Fruit fly (Drosophila melanogaster): ENCODE results near the gene tal-2A.

DNA sequence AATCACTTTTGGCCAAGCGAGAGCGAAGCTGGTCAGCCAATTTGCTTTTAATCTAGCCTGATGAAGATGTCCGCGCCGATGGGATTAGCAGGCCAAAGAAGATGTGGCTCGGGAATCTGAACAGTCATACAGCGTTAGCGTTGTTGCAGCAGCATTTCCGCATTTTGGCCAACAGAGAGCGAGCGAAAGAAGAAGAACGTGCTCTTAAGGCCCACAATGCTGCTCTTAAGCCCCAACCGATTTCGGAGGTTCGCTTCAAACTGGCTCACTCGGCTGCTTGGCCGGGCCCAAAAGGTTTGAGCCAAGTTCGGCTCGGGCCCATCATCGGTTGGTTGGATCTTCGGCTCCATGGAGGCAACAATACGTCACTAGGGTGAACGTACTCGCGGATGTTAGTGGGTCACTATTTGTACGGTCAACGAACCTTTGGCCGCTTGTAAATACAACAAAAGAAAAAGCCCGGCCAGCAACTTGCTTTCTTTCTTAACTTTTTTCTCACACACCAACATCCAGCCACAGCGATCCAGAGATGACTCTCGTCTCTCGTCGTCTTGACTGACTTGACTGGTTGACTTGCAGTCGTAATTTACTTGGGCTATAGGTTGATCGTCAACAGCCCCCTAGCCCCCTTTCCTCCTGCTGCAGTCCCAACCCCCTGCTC, 23.2 kb upstream of the tal-2A start:
- no peak for TF ChIP-seq psq (optimal IDR thresholded peaks at IDR 0.05)
- no peak for TF ChIP-seq Sin3A (optimal IDR thresholded peaks at IDR 0.05)
- TF ChIP-seq Myc (optimal IDR thresholded peaks at IDR 0.05): no peak
- TF ChIP-seq h (optimal IDR thresholded peaks at IDR 0.05): no peak
- no peak for TF ChIP-seq insv (optimal IDR thresholded peaks at IDR 0.05)
- TF ChIP-seq ttk (optimal IDR thresholded peaks at IDR 0.05): no peak
